Fruit fly (Drosophila melanogaster): ENCODE data around the gene CG15533.
A peak's percentile ranks its signal among the peaks of the same experiment; 100 is the strongest.

CG15533 gene

dm6 chr3R:30424993-30425392, 3.6 kb upstream of the CG15533 start, which contains the start of gene CG15536 (continued):
- TF ChIP-seq ara (GFP tag; IDR thresholded peaks at IDR 0.05) (no peak), kni (GFP tag; optimal IDR thresholded peaks at IDR 0.05) (no peak), CG8765 (GFP tag; IDR thresholded peaks at IDR 0.05) (no peak), amos (GFP tag; IDR thresholded peaks at IDR 0.05; ENCODE audit: partially characterized antibody) (peak; percentile 71), E2f2 (GFP tag; IDR thresholded peaks at IDR 0.05) (peak; percentile 81), salm (tag; optimal IDR thresholded peaks at IDR 0.05) (no peak), CG17612 (GFP tag; IDR thresholded peaks at IDR 0.05) (no peak), pfk (GFP tag; optimal IDR thresholded peaks at IDR 0.05) (no peak), E2f1 (GFP tag; IDR thresholded peaks at IDR 0.05) (no peak), esg (GFP tag; conservative IDR thresholded peaks at IDR 0.05) (no peak), CG31441 (GFP tag; IDR thresholded peaks at IDR 0.05) (no peak), CG7928 (GFP tag; optimal IDR thresholded peaks at IDR 0.05) (no peak), CG7987 (GFP tag; optimal IDR thresholded peaks at IDR 0.05) (no peak), tna (GFP tag; IDR thresholded peaks at IDR 0.05; ENCODE audit: partially characterized antibody) (peak; percentile 49; the same call in 1 of the 2 replicates), CG31224 (GFP tag; IDR thresholded peaks at IDR 0.05) (no peak), hbn (GFP tag; IDR thresholded peaks at IDR 0.05; ENCODE audit: partially characterized antibody) (peak; percentile 36; the same call in 1 of the 2 replicates), CG8359 (GFP tag; optimal IDR thresholded peaks at IDR 0.05; ENCODE audit: borderline replicate concordance) (no peak), gsb-n (tag; optimal IDR thresholded peaks at IDR 0.05) (no peak), GATAe (GFP tag; conservative IDR thresholded peaks at IDR 0.05) (no peak), Oaz (GFP tag; IDR thresholded peaks at IDR 0.05) (no peak), HLH4C (GFP tag; IDR thresholded peaks at IDR 0.05; ENCODE audit: partially characterized antibody) (peak; percentile 64), CG16815 (GFP tag; optimal IDR thresholded peaks at IDR 0.05) (no peak), h (optimal IDR thresholded peaks at IDR 0.05) (no peak), CG13424 (tag; optimal IDR thresholded peaks at IDR 0.05) (no peak), ind (GFP tag; optimal IDR thresholded peaks at IDR 0.05) (no peak), nerfin-1 (tag; optimal IDR thresholded peaks at IDR 0.05) (no peak), Dp (GFP tag; optimal IDR thresholded peaks at IDR 0.05) (peak; percentile 72)

dm6 chr3R:30425622-30426021, 3.0 kb upstream of the CG15533 start:
- no peak for TF ChIP-seq ase (GFP tag; IDR thresholded peaks at IDR 0.05)
- TF ChIP-seq otp (GFP tag; IDR thresholded peaks at IDR 0.05) = no peak
- no peak for TF ChIP-seq Lim3 (GFP tag; IDR thresholded peaks at IDR 0.05)
- TF ChIP-seq nau (GFP tag; optimal IDR thresholded peaks at IDR 0.05) = no peak
- no peak for TF ChIP-seq Ets97D (GFP tag; optimal IDR thresholded peaks at IDR 0.05)
- TF ChIP-seq lola (GFP tag; optimal IDR thresholded peaks at IDR 0.05) = no peak
- no peak for TF ChIP-seq Hey (tag; optimal IDR thresholded peaks at IDR 0.05)
- no peak for TF ChIP-seq CG18476 (GFP tag; optimal IDR thresholded peaks at IDR 0.05)
- TF ChIP-seq ATbp (GFP tag; optimal IDR thresholded peaks at IDR 0.05) = no peak
- peak; percentile 78 for TF ChIP-seq cwo (GFP tag; optimal IDR thresholded peaks at IDR 0.05)
- TF ChIP-seq CG42726 (GFP tag; IDR thresholded peaks at IDR 0.05; ENCODE audit: partially characterized antibody) = 0 out of 2 replicates have a peak, but pooled peaks have one; percentile 4
- TF ChIP-seq CG10147 (GFP tag; optimal IDR thresholded peaks at IDR 0.05) = no peak
- TF ChIP-seq CG11093 (GFP tag; IDR thresholded peaks at IDR 0.05) = no peak
- TF ChIP-seq Tbp (GFP tag; optimal IDR thresholded peaks at IDR 0.05) = no peak
- no peak for TF ChIP-seq tup (GFP tag; optimal IDR thresholded peaks at IDR 0.05)
- peak; percentile 10 for TF ChIP-seq exex (tag; optimal IDR thresholded peaks at IDR 0.05)
- TF ChIP-seq Sox100B (GFP tag; optimal IDR thresholded peaks at IDR 0.05) = no peak
- TF ChIP-seq CG8290 (GFP tag; optimal IDR thresholded peaks at IDR 0.05) = no peak
- TF ChIP-seq CG8290 (tag; optimal IDR thresholded peaks at IDR 0.05) = no peak
- TF ChIP-seq CG8388 (GFP tag; optimal IDR thresholded peaks at IDR 0.05) = peak; percentile 19
- no peak for TF ChIP-seq CG10654 (GFP tag; optimal IDR thresholded peaks at IDR 0.05)
- no peak for TF ChIP-seq BEAF-32 (GFP tag; optimal IDR thresholded peaks at IDR 0.05)
- no peak for TF ChIP-seq CG1529 (GFP tag; optimal IDR thresholded peaks at IDR 0.05)
- no peak for TF ChIP-seq CG15269 (tag; optimal IDR thresholded peaks at IDR 0.05)
- no peak for TF ChIP-seq Sry-δ (GFP tag; optimal IDR thresholded peaks at IDR 0.05)

Measured in whole organism, embryonic.